Worm (Caenorhabditis elegans) whole organism, late embryonic: ENCODE results near the gene sup-37.

Source experiments
- F13H6.1 ChIP-seq: sonication (generic microtip); optimal IDR thresholded peaks from 2 replicates; lab custom pipeline; 2016; ENCODE audit warnings: missing genetic modification characterization, missing compliant biosample characterization
- K02D7.2 ChIP-seq: sonication (generic microtip); optimal IDR thresholded peaks from 2 replicates; lab custom pipeline; 2017; ENCODE audit warnings: mild to moderate bottlenecking, missing genetic modification characterization, missing compliant biosample characterization
- K09A11.1 ChIP-seq: sonication (generic microtip); optimal IDR thresholded peaks from 2 replicates; lab custom pipeline; 2017; ENCODE audit warnings: antibody characterized with exemption, mild to moderate bottlenecking, missing genetic modification characterization, missing compliant biosample characterization; ENCODE audit not compliant: insufficient read depth
- Y22D7AL.16 ChIP-seq: sonication (generic microtip); optimal IDR thresholded peaks from 2 replicates; lab custom pipeline; 2016; ENCODE audit warnings: missing genetic modification characterization, missing compliant biosample characterization
- ahr-1 ChIP-seq: sonication (generic microtip); optimal IDR thresholded peaks from 2 replicates; lab custom pipeline; 2016; ENCODE audit warnings: missing genetic modification characterization, missing compliant biosample characterization
- ama-1 ChIP-seq: fragments of 150-350 bp; optimal IDR thresholded peaks from 2 replicates; lab custom pipeline; 2014
- ceh-24 ChIP-seq: sonication (generic microtip); optimal IDR thresholded peaks from 2 replicates; lab custom pipeline; 2016; ENCODE audit warnings: mild to moderate bottlenecking, missing genetic modification characterization, missing compliant biosample characterization
- ceh-34 ChIP-seq: sonication (generic microtip); optimal IDR thresholded peaks from 2 replicates; lab custom pipeline; 2016; ENCODE audit warnings: mild to moderate bottlenecking, missing genetic modification characterization, missing compliant biosample characterization
- ceh-48 ChIP-seq: sonication (generic microtip); optimal IDR thresholded peaks from 2 replicates; lab custom pipeline; 2016; ENCODE audit warnings: missing genetic modification characterization, inconsistent platforms, missing compliant biosample characterization
- ceh-6 ChIP-seq: fragments of 200-800 bp; sonication (Bioruptor generic); optimal IDR thresholded peaks from 2 replicates; lab custom pipeline; 2018; ENCODE audit warnings: mild to moderate bottlenecking, missing genetic modification characterization, missing compliant biosample characterization
- che-1 ChIP-seq: sonication (generic microtip); optimal IDR thresholded peaks from 2 replicates; lab custom pipeline; 2016; ENCODE audit warnings: mild to moderate bottlenecking, missing genetic modification characterization, missing compliant biosample characterization
- dmd-4 ChIP-seq: sonication (generic microtip); optimal IDR thresholded peaks from 2 replicates; lab custom pipeline; 2016; ENCODE audit warnings: borderline replicate concordance, missing genetic modification characterization, missing compliant biosample characterization
- elt-2 ChIP-seq: sonication (generic microtip); optimal IDR thresholded peaks from 2 replicates; lab custom pipeline; 2016; ENCODE audit warnings: missing genetic modification reagents, missing genetic modification characterization, missing compliant biosample characterization
- eyg-1 ChIP-seq: sonication (generic microtip); optimal IDR thresholded peaks from 2 replicates; lab custom pipeline; 2016; ENCODE audit warnings: missing genotype, missing genetic modification characterization, missing compliant biosample characterization
- gmeb-2 ChIP-seq: sonication (generic microtip); optimal IDR thresholded peaks from 2 replicates; lab custom pipeline; 2016; ENCODE audit warnings: missing genetic modification characterization, inconsistent platforms, missing compliant biosample characterization
- hlh-6 ChIP-seq: sonication (generic microtip); optimal IDR thresholded peaks from 2 replicates; lab custom pipeline; 2016; ENCODE audit warnings: missing genotype, missing genetic modification characterization, missing compliant biosample characterization
- hlh-8 ChIP-seq: sonication (generic microtip); optimal IDR thresholded peaks from 2 replicates; lab custom pipeline; 2016; ENCODE audit warnings: missing genotype, missing genetic modification characterization, missing compliant biosample characterization
- lim-6 ChIP-seq: sonication (generic microtip); optimal IDR thresholded peaks from 2 replicates; lab custom pipeline; 2016; ENCODE audit warnings: missing genetic modification characterization, missing compliant biosample characterization
- madf-2 ChIP-seq: sonication (generic microtip); optimal IDR thresholded peaks from 2 replicates; lab custom pipeline; 2017; ENCODE audit warnings: missing genetic modification characterization, missing compliant biosample characterization
- nhr-11 ChIP-seq: fragments of 150-350 bp; optimal IDR thresholded peaks from 2 replicates; lab custom pipeline; 2014; ENCODE audit warnings: missing biosample characterization, missing genetic modification characterization
- npax-4 ChIP-seq: sonication (generic microtip); optimal IDR thresholded peaks from 2 replicates; lab custom pipeline; 2016; ENCODE audit warnings: missing genetic modification characterization, missing compliant biosample characterization
- pag-3 ChIP-seq: sonication (generic microtip); optimal IDR thresholded peaks from 2 replicates; lab custom pipeline; 2016; ENCODE audit warnings: missing compliant biosample characterization, missing genetic modification characterization, borderline replicate concordance
- pax-1 ChIP-seq: fragments of 150-350 bp; optimal IDR thresholded peaks from 2 replicates; lab custom pipeline; 2014; ENCODE audit warnings: missing biosample characterization, missing genetic modification characterization
- pha-2 ChIP-seq: sonication (generic microtip); optimal IDR thresholded peaks from 2 replicates; lab custom pipeline; 2017; ENCODE audit warnings: mild to moderate bottlenecking, missing genetic modification characterization, missing compliant biosample characterization
- pqm-1 ChIP-seq: sonication (generic microtip); optimal IDR thresholded peaks from 2 replicates; lab custom pipeline; 2016; ENCODE audit warnings: missing genetic modification characterization, missing compliant biosample characterization
- ref-2 ChIP-seq: sonication (generic microtip); optimal IDR thresholded peaks from 2 replicates; lab custom pipeline; 2016; ENCODE audit warnings: missing genetic modification characterization, missing compliant biosample characterization
- rnt-1 ChIP-seq: sonication (generic microtip); optimal IDR thresholded peaks from 2 replicates; lab custom pipeline; 2016; ENCODE audit warnings: missing genetic modification characterization, missing compliant biosample characterization
- sox-2 ChIP-seq: fragments of 200-800 bp; sonication (Bioruptor generic); IDR thresholded peaks from 2 replicates; pipeline ENCODE4 v1.3.6; 2022; ENCODE audit warnings: missing genetic modification reagents, missing genetic modification characterization, missing compliant biosample characterization
- sox-4 ChIP-seq: sonication (generic microtip); optimal IDR thresholded peaks from 2 replicates; lab custom pipeline; 2017; ENCODE audit warnings: mild to moderate bottlenecking, missing genetic modification characterization, inconsistent platforms, missing compliant biosample characterization
- tbx-2 ChIP-seq: sonication (generic microtip); optimal IDR thresholded peaks from 2 replicates; lab custom pipeline; 2016; ENCODE audit warnings: missing genetic modification characterization, missing compliant biosample characterization
- ttx-3 ChIP-seq: sonication (generic microtip); optimal IDR thresholded peaks from 2 replicates; lab custom pipeline; 2016; ENCODE audit warnings: missing genetic modification reagents, missing genetic modification characterization, missing compliant biosample characterization
- unc-42 ChIP-seq: sonication (generic microtip); optimal IDR thresholded peaks from 2 replicates; lab custom pipeline; 2016; ENCODE audit warnings: missing genotype, missing genetic modification characterization, missing compliant biosample characterization
- unc-86 ChIP-seq: sonication (generic microtip); optimal IDR thresholded peaks from 2 replicates; lab custom pipeline; 2016; ENCODE audit warnings: missing genetic modification characterization, missing compliant biosample characterization

The sup-37 gene

DNA sequence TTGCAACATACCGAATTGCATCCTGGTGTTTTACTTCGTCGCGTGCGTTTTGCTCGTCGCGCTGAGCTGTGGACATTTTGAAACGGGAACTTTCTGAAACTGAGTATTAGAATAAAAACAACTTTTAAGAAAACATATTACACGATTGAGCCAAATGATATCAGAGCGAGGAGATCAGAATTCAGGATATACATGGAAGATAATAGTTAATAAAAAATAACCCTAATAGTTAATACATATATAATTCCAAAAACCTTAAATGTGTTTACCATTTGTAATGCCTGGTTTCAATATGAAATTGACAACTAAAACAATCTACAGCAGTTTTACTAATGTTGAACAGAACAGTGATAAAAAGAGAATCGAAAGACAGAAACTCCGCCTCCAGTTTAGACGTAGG is 23.5 kb upstream of the sup-37 start, which contains the start of gene B0507.8:
Gene B0507.8, minus strand, starts transcription at position 101 of the 400 bp plus-strand sequence.
- TF ChIP-seq lim-6 (tag; lab: Kevin White, UChicago), result no peak
- no peak for TF ChIP-seq dmd-4 (tag; lab: Kevin White, UChicago)
- TF ChIP-seq ahr-1 (tag; lab: Kevin White, UChicago), result no peak
- no peak for TF ChIP-seq ref-2 (tag; lab: Kevin White, UChicago)
- no peak for TF ChIP-seq Y22D7AL.16
- TF ChIP-seq K02D7.2 (tag; lab: Kevin White, UChicago), result no peak
- no peak for TF ChIP-seq ceh-34 (tag; lab: Kevin White, UChicago)
- TF ChIP-seq pha-2 (tag; lab: Kevin White, UChicago), result no peak
- TF ChIP-seq madf-2 (tag; lab: Kevin White, UChicago), result no peak
- TF ChIP-seq che-1 (tag; lab: Kevin White, UChicago), result no peak

DNA sequence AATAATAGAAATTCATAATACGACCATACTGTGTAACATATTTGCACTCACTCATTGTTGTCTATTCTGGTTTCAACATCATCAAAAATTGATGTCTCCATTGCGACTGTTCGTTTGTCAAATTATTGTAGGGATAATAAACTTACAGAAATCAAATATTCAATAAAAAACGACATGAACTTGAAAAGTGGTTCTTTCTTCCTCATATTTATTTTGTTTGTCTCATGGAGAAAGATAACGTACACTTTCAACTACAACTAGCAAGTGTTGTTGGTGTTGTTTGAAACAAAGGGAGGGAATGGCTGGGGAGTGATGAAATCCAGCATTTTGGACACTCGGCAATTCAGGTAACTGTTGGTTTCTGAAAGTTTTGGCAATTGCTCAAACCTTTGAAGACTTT is 20.4 kb upstream of the sup-37 start, which contains the start of gene B0507.9:
Gene B0507.9, minus strand, starts transcription at position 101 of the 400 bp plus-strand sequence.
- TF ChIP-seq sox-4 (tag; lab: Kevin White, UChicago), result no peak
- TF ChIP-seq eyg-1 (tag; lab: Kevin White, UChicago), result no peak

DNA sequence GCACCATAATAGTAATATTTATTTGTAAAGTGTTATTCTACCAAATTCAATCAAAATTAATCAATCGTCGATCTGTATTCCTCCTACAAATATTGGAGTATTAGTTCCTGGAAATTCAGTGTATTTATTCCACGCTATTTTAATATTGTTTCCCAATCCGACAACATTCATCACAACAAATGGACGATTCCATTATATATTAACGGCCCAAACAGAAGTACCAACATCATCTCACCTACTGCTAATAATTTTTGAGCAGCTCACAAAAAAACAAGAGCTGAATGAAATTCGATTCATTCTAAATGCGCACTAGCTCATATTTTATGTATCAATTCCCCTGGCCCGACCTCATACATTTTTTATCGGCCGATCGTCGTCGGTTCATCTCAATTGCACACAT is 19.3 kb upstream of the sup-37 start:
- no peak for TF ChIP-seq sox-2 (GFP tag; lab: Robert Waterston, UW)
- TF ChIP-seq K09A11.1 (tag; lab: Kevin White, UChicago), result no peak
- TF ChIP-seq pha-2 (tag; lab: Kevin White, UChicago), result no peak
- no peak for TF ChIP-seq lim-6 (tag; lab: Kevin White, UChicago)
- TF ChIP-seq pag-3, result no peak
- no peak for TF ChIP-seq npax-4 (tag; lab: Kevin White, UChicago)
- TF ChIP-seq nhr-11 (tag; lab: Kevin White, UChicago), result no peak
- no peak for TF ChIP-seq ahr-1 (tag; lab: Kevin White, UChicago)
- no peak for TF ChIP-seq F13H6.1

DNA sequence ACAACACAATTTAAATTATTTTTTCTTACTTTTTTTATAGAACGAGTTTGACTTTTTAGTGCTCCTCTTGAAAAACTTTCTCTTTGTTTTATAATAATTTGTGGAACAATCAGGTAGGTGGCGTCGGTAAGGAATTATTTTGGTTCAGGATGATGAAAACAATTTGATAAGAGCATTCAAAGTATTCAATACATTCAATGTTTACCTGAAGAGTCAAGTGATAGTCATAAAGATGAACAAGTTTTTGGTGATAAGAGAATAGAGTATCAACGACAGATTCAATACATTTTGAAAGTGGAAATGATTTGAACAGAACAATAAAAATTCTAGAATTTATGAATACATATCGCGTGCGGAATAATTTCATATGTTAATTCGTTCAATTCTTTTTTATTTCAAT is 18.9 kb upstream of the sup-37 start:
- TF ChIP-seq elt-2 (tag; lab: Kevin White, UChicago) (peak; percentile 61), pax-1 (tag; lab: Kevin White, UChicago) (no peak)

DNA sequence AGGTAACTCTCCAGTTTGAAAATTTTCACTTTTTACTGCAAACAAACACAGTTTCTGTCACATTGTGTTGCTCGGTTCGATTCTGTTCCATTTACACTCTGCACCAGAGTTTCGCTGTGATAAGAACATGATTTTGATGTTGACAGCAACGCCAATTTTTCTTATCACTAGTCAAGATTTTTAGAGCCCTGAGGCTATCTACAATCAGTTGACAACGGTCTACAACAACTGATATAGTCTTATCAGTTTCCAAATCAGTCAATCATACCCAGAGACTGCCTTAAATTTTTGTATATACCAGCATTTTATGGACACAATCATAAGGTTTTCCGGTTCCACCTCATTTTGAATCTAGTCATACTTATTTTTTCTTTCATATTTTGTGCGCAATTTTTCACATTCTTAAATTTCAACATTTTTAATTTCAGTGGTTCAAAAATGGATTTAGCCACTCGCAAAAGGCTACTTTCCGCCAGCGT is 17.8 kb upstream of the sup-37 start, which contains the start of gene B0507.3:
Gene B0507.3, plus strand, starts transcription at position 429 of the 479 bp plus-strand sequence.
- TF ChIP-seq pqm-1 (tag; lab: Kevin White, UChicago), result peak; percentile 75
- no peak for TF ChIP-seq rnt-1 (tag; lab: Kevin White, UChicago)
- TF ChIP-seq elt-2 (tag; lab: Kevin White, UChicago), result peak; percentile 99

DNA sequence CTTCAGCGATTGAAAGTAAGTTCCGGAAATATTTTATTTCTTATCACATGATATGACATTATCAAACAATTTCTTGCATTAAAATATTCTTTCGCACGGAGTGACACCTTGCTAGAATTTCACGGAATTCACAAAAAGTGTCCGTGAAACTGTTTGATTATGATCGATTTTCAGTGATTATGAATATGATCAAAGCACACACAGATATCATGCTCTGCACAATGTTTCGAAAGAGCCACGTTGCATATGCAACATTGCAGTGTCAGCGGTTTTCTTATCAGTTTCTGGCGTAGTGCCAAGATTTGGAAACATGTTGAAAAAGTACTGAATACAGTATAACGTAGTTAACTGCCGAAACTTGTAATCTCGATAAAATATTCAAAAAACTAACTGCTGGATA is 17.2 kb upstream of the sup-37 start:
- peak; percentile 14 for TF ChIP-seq elt-2 (tag; lab: Kevin White, UChicago)
- no peak for TF ChIP-seq ceh-24 (tag; lab: Kevin White, UChicago)
- TF ChIP-seq, all 69 proteins: peak for 1

DNA sequence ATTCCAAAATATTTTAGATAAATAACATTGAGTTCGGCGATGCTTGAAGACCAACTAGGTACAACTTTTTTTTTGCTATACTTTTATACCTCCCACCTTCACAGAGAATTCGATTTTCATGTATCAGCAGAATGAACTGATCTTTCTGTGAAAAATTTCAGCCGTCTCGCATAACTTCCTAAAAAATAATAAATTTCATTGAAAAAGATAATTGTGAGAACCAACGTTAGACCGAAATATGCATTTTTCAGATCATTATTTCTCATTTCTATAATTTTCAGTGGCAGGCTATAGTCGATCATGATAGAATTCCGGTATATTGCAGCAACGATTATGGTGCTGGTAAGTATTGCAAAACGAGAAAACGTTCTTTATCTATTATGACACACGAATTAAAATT is 14.7 kb upstream of the sup-37 start, which contains the start of gene srx-115:
Gene srx-115, plus strand, starts transcription at position 301 of the 400 bp plus-strand sequence.
- no peak for TF ChIP-seq pax-1 (tag; lab: Kevin White, UChicago)
- TF ChIP-seq tbx-2 (tag; lab: Kevin White, UChicago), result no peak
- no peak for TF ChIP-seq unc-86 (tag; lab: Kevin White, UChicago)
- TF ChIP-seq sox-2 (GFP tag; lab: Robert Waterston, UW), result no peak
- no peak for TF ChIP-seq ama-1
- no peak for TF ChIP-seq unc-42 (tag; lab: Kevin White, UChicago)
- TF ChIP-seq gmeb-2 (tag; lab: Kevin White, UChicago), result no peak
- no peak for TF ChIP-seq elt-2 (tag; lab: Kevin White, UChicago)
- TF ChIP-seq ceh-48 (tag; lab: Kevin White, UChicago), result no peak
- no peak for TF ChIP-seq sox-4 (tag; lab: Kevin White, UChicago)
- TF ChIP-seq eyg-1 (tag; lab: Kevin White, UChicago), result no peak
- no peak for TF ChIP-seq K02D7.2 (tag; lab: Kevin White, UChicago)
- no peak for TF ChIP-seq ceh-6 (GFP tag; lab: Kevin White, UChicago)
- no peak for TF ChIP-seq hlh-8 (tag; lab: Kevin White, UChicago)
- TF ChIP-seq ttx-3 (tag; lab: Kevin White, UChicago), result no peak
- no peak for TF ChIP-seq hlh-6
